Worm (Caenorhabditis elegans): ENCODE measurements around the gene pals-39.

pals-39 gene

ce11 chrV:12475360-12475759, 31.7 kb upstream of the pals-39 start:
- no peak for TF ChIP-seq K02D7.2 (tag; optimal IDR thresholded peaks at IDR 0.05)

ce11 chrV:12470324-12470723, 26.7 kb upstream of the pals-39 start:
- TF ChIP-seq ttx-3 (tag; optimal IDR thresholded peaks at IDR 0.05): no peak
- TF ChIP-seq tbx-2 (tag; optimal IDR thresholded peaks at IDR 0.05): no peak
- no peak for TF ChIP-seq elt-4 (tag; optimal IDR thresholded peaks at IDR 0.05)
- TF ChIP-seq hlh-30 (tag; optimal IDR thresholded peaks at IDR 0.05; ENCODE audit: insufficient read depth): no peak
- TF ChIP-seq ama-1 (optimal IDR thresholded peaks at IDR 0.05): no peak
- no peak for TF ChIP-seq ceh-45 (GFP tag; IDR thresholded peaks at IDR 0.05)
- no peak for TF ChIP-seq ztf-16 (tag; optimal IDR thresholded peaks at IDR 0.05)
- TF ChIP-seq C38D4.7 (GFP tag; optimal IDR thresholded peaks at IDR 0.05): no peak
- no peak for TF ChIP-seq nhr-232 (tag; optimal IDR thresholded peaks at IDR 0.05)
- no peak for TF ChIP-seq pqm-1 (tag; optimal IDR thresholded peaks at IDR 0.05)

- no peak for TF ChIP-seq ahr-1 (tag; optimal IDR thresholded peaks at IDR 0.05)
- no peak for TF ChIP-seq pros-1 (tag; optimal IDR thresholded peaks at IDR 0.05)
- no peak for TF ChIP-seq hlh-13 (GFP tag; optimal IDR thresholded peaks at IDR 0.05)
These were observed 24.7 kb upstream of the pals-39 start, which contains the start of gene F28C1.3 for ce11 chrV:12468363-12468762. F28C1.3 (plus strand) TSS chrV:12468663.

- no peak for TF ChIP-seq K09A11.1 (tag; optimal IDR thresholded peaks at IDR 0.05; ENCODE audit: insufficient read depth)
- peak; percentile 32 for TF ChIP-seq elt-2 (tag; optimal IDR thresholded peaks at IDR 0.05)
These were observed 24.1 kb upstream of the pals-39 start for ce11 chrV:12467755-12468154.

ce11 chrV:12466653-12467052, 23.0 kb upstream of the pals-39 start:
- TF ChIP-seq unc-55 (GFP tag; optimal IDR thresholded peaks at IDR 0.05): no peak
- TF ChIP-seq dmd-4 (tag; optimal IDR thresholded peaks at IDR 0.05; ENCODE audit: borderline replicate concordance): no peak
- TF ChIP-seq hlh-15 (tag; optimal IDR thresholded peaks at IDR 0.05): no peak
- no peak for TF ChIP-seq pax-1 (tag; optimal IDR thresholded peaks at IDR 0.05)
- TF ChIP-seq elt-4 (tag; optimal IDR thresholded peaks at IDR 0.05): no peak
- TF ChIP-seq che-1 (tag; optimal IDR thresholded peaks at IDR 0.05): no peak

ce11 chrV:12465399-12465798, 21.7 kb upstream of the pals-39 start:
- TF ChIP-seq ceh-14 (tag; optimal IDR thresholded peaks at IDR 0.05) (peak; percentile 88), ceh-30 (tag; optimal IDR thresholded peaks at IDR 0.05) (peak; percentile 29), ceh-18 (tag; optimal IDR thresholded peaks at IDR 0.05) (peak; percentile 91), sdc-2 (tag; optimal IDR thresholded peaks at IDR 0.05) (no peak), madf-2 (tag; optimal IDR thresholded peaks at IDR 0.05) (peak; percentile 44), ttx-3 (tag; optimal IDR thresholded peaks at IDR 0.05) (no peak), ceh-31 (tag; optimal IDR thresholded peaks at IDR 0.05) (peak; percentile 88), hlh-8 (tag; optimal IDR thresholded peaks at IDR 0.05) (no peak), ama-1 (optimal IDR thresholded peaks at IDR 0.05) (no peak), ceh-34 (tag; optimal IDR thresholded peaks at IDR 0.05) (peak; percentile 79), rnt-1 (tag; optimal IDR thresholded peaks at IDR 0.05) (peak; percentile 65), fax-1 (tag; optimal IDR thresholded peaks at IDR 0.05) (peak; percentile 23), mec-3 (tag; optimal IDR thresholded peaks at IDR 0.05; ENCODE audit: borderline replicate concordance) (no peak), ref-2 (tag; optimal IDR thresholded peaks at IDR 0.05) (peak; percentile 67), unc-55 (GFP tag; optimal IDR thresholded peaks at IDR 0.05) (peak; percentile 90), dve-1 (tag; optimal IDR thresholded peaks at IDR 0.05) (no peak), ceh-45 (GFP tag; IDR thresholded peaks at IDR 0.05) (no peak), sox-2 (GFP tag; IDR thresholded peaks at IDR 0.05) (peak; percentile 38; the same call in 1 of the 2 replicates), fkh-10 (GFP tag; optimal IDR thresholded peaks at IDR 0.05) (peak; percentile 3), lin-11 (tag; optimal IDR thresholded peaks at IDR 0.05) (no peak), odd-2 (tag; optimal IDR thresholded peaks at IDR 0.05) (no peak), ceh-48 (tag; optimal IDR thresholded peaks at IDR 0.05) (peak; percentile 92), nhr-11 (tag; optimal IDR thresholded peaks at IDR 0.05) (no peak), pag-3 (tag; optimal IDR thresholded peaks at IDR 0.05; ENCODE audit: borderline replicate concordance) (peak; percentile 37), unc-3 (GFP tag; conservative IDR thresholded peaks at IDR 0.05) (no peak), unc-3 (tag; optimal IDR thresholded peaks at IDR 0.05) (peak; percentile 81), unc-42 (tag; optimal IDR thresholded peaks at IDR 0.05) (peak; percentile 92), che-1 (tag; optimal IDR thresholded peaks at IDR 0.05) (no peak), ceh-24 (tag; optimal IDR thresholded peaks at IDR 0.05) (no peak)
